Fruit fly (Drosophila melanogaster) Kc167 (cell line): ENCODE data around the gene CG32163.
"Not testable (repeated sequence)": the region's sequence is repeated elsewhere in the genome, so short reads cannot be mapped to it uniquely, and the experiment has no call there.

Experiments used
- Myc ChIP-seq: fragments of >200 bp; optimal IDR thresholded peaks from 2 replicates; lab custom pipeline; 2017; ENCODE audit warnings: missing external identifiers
- Sin3A ChIP-seq: fragments of >200 bp; optimal IDR thresholded peaks from 2 replicates; lab custom pipeline; 2018; ENCODE audit warnings: missing external identifiers
- h ChIP-seq: fragments of >200 bp; optimal IDR thresholded peaks from 3 replicates; lab custom pipeline; 2018; ENCODE audit warnings: missing external identifiers
- insv ChIP-seq: fragments of >200 bp; optimal IDR thresholded peaks from 3 replicates; lab custom pipeline; 2018; ENCODE audit warnings: missing external identifiers
- psq ChIP-seq: fragments of >200 bp; optimal IDR thresholded peaks from 2 replicates; lab custom pipeline; 2017; ENCODE audit warnings: missing external identifiers
- ttk ChIP-seq: sonication (Bioruptor generic); optimal IDR thresholded peaks from 2 replicates; lab custom pipeline; 2017; ENCODE audit warnings: missing external identifiers

The CG32163 gene

dm6 chr3L:16571014-16571738 is 15.8 kb upstream of the CG32163 start:
- TF ChIP-seq h (lab: Kevin White, UChicago) (no peak), Sin3A (lab: Kevin White, UChicago) (no peak), psq (lab: Kevin White, UChicago) (no peak), insv (lab: Kevin White, UChicago) (no peak), Myc (lab: Kevin White, UChicago) (no peak), ttk (lab: Kevin White, UChicago) (no peak)

dm6 chr3L:16571739-16572063 is 15.3 kb upstream of the CG32163 start:
- TF ChIP-seq Sin3A (lab: Kevin White, UChicago) (no peak), Myc (lab: Kevin White, UChicago) (no peak), ttk (lab: Kevin White, UChicago) (no peak)

- TF ChIP-seq Myc (lab: Kevin White, UChicago), result no peak
- no peak for TF ChIP-seq h (lab: Kevin White, UChicago)
- no peak for TF ChIP-seq insv (lab: Kevin White, UChicago)
- no peak for TF ChIP-seq psq (lab: Kevin White, UChicago)
- no peak for TF ChIP-seq Sin3A (lab: Kevin White, UChicago)
- TF ChIP-seq ttk (lab: Kevin White, UChicago), result no peak
Observed at dm6 chr3L:16572208-16572607, 14.7 kb upstream of the CG32163 start.

- TF ChIP-seq insv, h, ttk (lab: Kevin White, UChicago): not testable (repeated sequence)
Observed at dm6 chr3L:16573234-16573633, 13.7 kb upstream of the CG32163 start, which contains the start of gene Mipp1. Gene Mipp1, minus strand, starts transcription at chr3L:16573334.

dm6 chr3L:16574307-16574946 is 12.5 kb upstream of the CG32163 start, which contains the start of gene mbf1:
Gene mbf1, plus strand, starts transcription at chr3L:16574436.
- no peak for TF ChIP-seq insv (lab: Kevin White, UChicago)
- TF ChIP-seq psq (lab: Kevin White, UChicago), result no peak
- no peak for TF ChIP-seq ttk (lab: Kevin White, UChicago)
- TF ChIP-seq h (lab: Kevin White, UChicago), result no peak
- TF ChIP-seq Sin3A (lab: Kevin White, UChicago), result no peak
- TF ChIP-seq Myc (lab: Kevin White, UChicago), result no peak

- TF ChIP-seq ttk (lab: Kevin White, UChicago) (no peak), Myc (lab: Kevin White, UChicago) (no peak), h (lab: Kevin White, UChicago) (no peak), Sin3A (lab: Kevin White, UChicago) (no peak), insv (lab: Kevin White, UChicago) (no peak), psq (lab: Kevin White, UChicago) (no peak)
Observed at dm6 chr3L:16580049-16580448, 6.9 kb upstream of the CG32163 start, which contains the start of gene nxf2. Gene nxf2, minus strand, starts transcription at chr3L:16580306.

dm6 chr3L:16581201-16581705 is 5.7 kb upstream of the CG32163 start, which contains the start of gene Smn:
Gene Smn, minus strand, starts transcription at chr3L:16581547.
- TF ChIP-seq Myc (lab: Kevin White, UChicago), result no peak
- no peak for TF ChIP-seq h (lab: Kevin White, UChicago)
- no peak for TF ChIP-seq psq (lab: Kevin White, UChicago)
- no peak for TF ChIP-seq insv (lab: Kevin White, UChicago)
- TF ChIP-seq ttk (lab: Kevin White, UChicago), result no peak
- TF ChIP-seq Sin3A (lab: Kevin White, UChicago), result no peak

- TF ChIP-seq ttk (lab: Kevin White, UChicago) (no peak), psq (lab: Kevin White, UChicago) (no peak), h (lab: Kevin White, UChicago) (no peak), Myc (lab: Kevin White, UChicago) (no peak), insv (lab: Kevin White, UChicago) (no peak), Sin3A (lab: Kevin White, UChicago) (no peak)
Observed at dm6 chr3L:16582678-16583315, 4.2 kb upstream of the CG32163 start, which contains the start of gene Rpn12. Gene Rpn12, plus strand, starts transcription at chr3L:16583028.

dm6 chr3L:16584074-16584578 is 2.8 kb upstream of the CG32163 start, which contains the start of gene UQCR-C2:
Gene UQCR-C2, plus strand, starts transcription at chr3L:16584124.
- no peak for TF ChIP-seq psq (lab: Kevin White, UChicago)
- no peak for TF ChIP-seq Sin3A (lab: Kevin White, UChicago)
- no peak for TF ChIP-seq ttk (lab: Kevin White, UChicago)
- TF ChIP-seq insv (lab: Kevin White, UChicago), result no peak
- no peak for TF ChIP-seq h (lab: Kevin White, UChicago)
- TF ChIP-seq Myc (lab: Kevin White, UChicago), result no peak

dm6 chr3L:16587994-16588622 is 1.2 kb downstream of the CG32163 start:
- TF ChIP-seq psq (lab: Kevin White, UChicago), result no peak
- TF ChIP-seq Myc (lab: Kevin White, UChicago), result no peak
- no peak for TF ChIP-seq h (lab: Kevin White, UChicago)
- no peak for TF ChIP-seq insv (lab: Kevin White, UChicago)
- TF ChIP-seq Sin3A (lab: Kevin White, UChicago), result no peak
- no peak for TF ChIP-seq ttk (lab: Kevin White, UChicago)
